Fruit fly (Drosophila melanogaster) whole organism, embryonic: Measurements from ENCODE around the gene Syp.

Experiments used
- B-H2 ChIP-seq: fragments of 200-800 bp; sonication (Bioruptor generic); optimal IDR thresholded peaks from 2 replicates; lab custom pipeline; 2018; ENCODE audit warnings: missing biosample characterization, mild to moderate bottlenecking, missing genetic modification characterization
- CG12071 ChIP-seq: fragments of 200-800 bp; sonication (Bioruptor generic); optimal IDR thresholded peaks from 3 replicates; lab custom pipeline; 2018; ENCODE audit warnings: missing biosample characterization, mild to moderate bottlenecking, missing genetic modification characterization
- CG33557 ChIP-seq: fragments of 200-800 bp; sonication (Bioruptor generic); optimal IDR thresholded peaks from 2 replicates; lab custom pipeline; 2019; ENCODE audit warnings: missing biosample characterization, mild to moderate bottlenecking, missing genetic modification characterization, moderate library complexity
- CG4328 ChIP-seq: fragments of 200-800 bp; sonication (Bioruptor generic); optimal IDR thresholded peaks from 3 replicates; lab custom pipeline; 2017; ENCODE audit warnings: missing biosample characterization, missing genetic modification reagents, missing genetic modification characterization
- CTCF ChIP-seq: fragments of 200-800 bp; sonication (Bioruptor generic); optimal IDR thresholded peaks from 2 replicates; lab custom pipeline; 2017; ENCODE audit warnings: missing biosample characterization, mild to moderate bottlenecking, missing genetic modification characterization, moderate library complexity
- Dfd ChIP-seq, 2 experiments: fragments of >200 bp; optimal IDR thresholded peaks; 2 replicates each; lab custom pipeline; 2017; ENCODE audit warnings: missing biosample characterization in 2 of 2, missing genetic modification characterization in 2 of 2
- disco-r ChIP-seq: fragments of 200-800 bp; sonication (Bioruptor generic); optimal IDR thresholded peaks from 2 replicates; lab custom pipeline; 2016; ENCODE audit warnings: missing biosample characterization, missing genetic modification characterization
- h ChIP-seq: fragments of >200 bp; optimal IDR thresholded peaks from 2 replicates; lab custom pipeline; 2017
- lmd ChIP-seq: fragments of 200-800 bp; sonication (Bioruptor generic); IDR thresholded peaks from 2 replicates; pipeline ENCODE4 v1.3.6; 2022; ENCODE audit warnings: missing biosample characterization, missing genetic modification characterization
- nmo ChIP-seq: fragments of 200-800 bp; sonication (Bioruptor generic); optimal IDR thresholded peaks from 2 replicates; lab custom pipeline; 2018; ENCODE audit warnings: missing biosample characterization, mild to moderate bottlenecking, missing genetic modification characterization, moderate library complexity
- tup ChIP-seq: fragments of 200-800 bp; sonication (Bioruptor generic); optimal IDR thresholded peaks from 2 replicates; lab custom pipeline; 2016; ENCODE audit warnings: missing biosample characterization, mild to moderate bottlenecking, missing genetic modification characterization, moderate library complexity

- TF ChIP-seq CG12071 (GFP tag; lab: Kevin White, UChicago) (no peak), tup (no peak), B-H2 (GFP tag; lab: Kevin White, UChicago) (no peak), nmo (no peak), CTCF (GFP tag; lab: Kevin White, UChicago) (no peak), CG4328 (no peak), lmd (no peak), Dfd (GFP tag; optimal IDR thresholded peaks at IDR 0.05; lab: Kevin White, UChicago) (no peak), disco-r (GFP tag; lab: Kevin White, UChicago) (no peak), CG33557 (GFP tag; lab: Kevin White, UChicago) (no peak), h (lab: Kevin White, UChicago) (no peak)
These were observed 7.0 kb upstream of the Syp start for dm6 chr3R:20749536-20749935.
